Worm (Caenorhabditis elegans) whole organism, early embryonic: Measurements from ENCODE around the gene F25B3.2.

Source experiments
- ama-1 ChIP-seq: fragments of 150-350 bp; optimal IDR thresholded peaks from 2 replicates; lab custom pipeline; 2014
- ceh-13 ChIP-seq: fragments of 200-800 bp; sonication (Bioruptor generic); optimal IDR thresholded peaks from 2 replicates; lab custom pipeline; 2018; ENCODE audit warnings: mild to moderate bottlenecking, missing genetic modification characterization, missing compliant biosample characterization
- ceh-36 ChIP-seq: sonication (generic microtip); optimal IDR thresholded peaks from 2 replicates; lab custom pipeline; 2016; ENCODE audit warnings: missing genetic modification characterization, inconsistent platforms, missing compliant biosample characterization
- ets-7 ChIP-seq: sonication (generic microtip); optimal IDR thresholded peaks from 2 replicates; lab custom pipeline; 2016; ENCODE audit warnings: missing genotype, missing genetic modification characterization, missing compliant biosample characterization
- hnd-1 ChIP-seq: sonication (generic microtip); optimal IDR thresholded peaks from 2 replicates; lab custom pipeline; 2016; ENCODE audit warnings: missing genetic modification characterization, missing compliant biosample characterization
- tbx-37 ChIP-seq: fragments of 200-800 bp; sonication (Bioruptor generic); conservative IDR thresholded peaks from 2 replicates; pipeline ENCODE4 v1.3.6; 2022; ENCODE audit warnings: missing genetic modification reagents, missing genetic modification characterization, missing compliant biosample characterization
- tra-4 ChIP-seq: sonication (generic microtip); optimal IDR thresholded peaks from 2 replicates; lab custom pipeline; 2017; ENCODE audit warnings: missing genetic modification characterization, missing compliant biosample characterization

ce11 chrV:9616687-9617086 is 39.6 kb downstream of the F25B3.2 start:
- no peak for TF ChIP-seq ama-1
- no peak for TF ChIP-seq tbx-37 (GFP tag; lab: Robert Waterston, UW)
- no peak for TF ChIP-seq tra-4 (tag; lab: Kevin White, UChicago)
- no peak for TF ChIP-seq hnd-1
- no peak for TF ChIP-seq ceh-13 (GFP tag; lab: Kevin White, UChicago)
- TF ChIP-seq ceh-36 (tag; lab: Kevin White, UChicago) = no peak
- no peak for TF ChIP-seq ets-7
